Worm (Caenorhabditis elegans) whole organism, mixed stage, embryonic: ENCODE results near the gene sre-35.

Experiments
- lin-13 ChIP-seq: fragments of 150-350 bp; optimal IDR thresholded peaks from 2 replicates; lab custom pipeline; 2014; ENCODE audit warnings: missing biosample characterization, missing genetic modification characterization
- nhr-12 ChIP-seq: fragments of 150-350 bp; optimal IDR thresholded peaks from 2 replicates; lab custom pipeline; 2014; ENCODE audit warnings: missing biosample characterization, missing genetic modification characterization
- nhr-237 ChIP-seq: fragments of 150-350 bp; optimal IDR thresholded peaks from 2 replicates; lab custom pipeline; 2014; ENCODE audit warnings: missing biosample characterization, missing genetic modification characterization
- nhr-76 ChIP-seq: sonication (generic microtip); optimal IDR thresholded peaks from 2 replicates; lab custom pipeline; 2017; ENCODE audit warnings: missing biosample characterization, missing genetic modification characterization
- pha-4 ChIP-seq: fragments of 150-350 bp; optimal IDR thresholded peaks from 2 replicates; lab custom pipeline; 2018; ENCODE audit warnings: missing biosample characterization, missing genetic modification reagents, missing genetic modification characterization

ce11 chrII:12412417-12412816 is 40.2 kb downstream of the sre-35 start, which contains the start of gene Y57A10C.1:
- TF ChIP-seq pha-4 (no peak), nhr-237 (tag; lab: Kevin White, UChicago) (no peak), nhr-12 (tag; lab: Kevin White, UChicago) (no peak), lin-13 (no peak), nhr-76 (tag; lab: Kevin White, UChicago) (no peak)
